Worm (Caenorhabditis elegans): ENCODE measurements around the gene T20D4.11.

ce11 chrV:3394065-3394464, 4.4 kb upstream of the T20D4.11 start:
- no peak for TF ChIP-seq pha-4 (tag; optimal IDR thresholded peaks at IDR 0.05)
- no peak for TF ChIP-seq tbx-8 (GFP tag; optimal IDR thresholded peaks at IDR 0.05)
- TF ChIP-seq snpc-4 (tag; optimal IDR thresholded peaks at IDR 0.05), result no peak
- no peak for TF ChIP-seq elt-1 (tag; optimal IDR thresholded peaks at IDR 0.05; ENCODE audit: borderline replicate concordance, insufficient read depth)
- TF ChIP-seq mab-5 (tag; optimal IDR thresholded peaks at IDR 0.05), result no peak
- TF ChIP-seq unc-62 (GFP tag; optimal IDR thresholded peaks at IDR 0.05), result no peak
- no peak for TF ChIP-seq nhr-237 (tag; optimal IDR thresholded peaks at IDR 0.05)

Measured in whole organism, mixed stage, embryonic.